Fruit fly (Drosophila melanogaster) whole organism, embryonic: ENCODE measurements around the gene TpnC25D.

Experiments used
- Antp ChIP-seq: fragments of 200-800 bp; sonication (Bioruptor generic); optimal IDR thresholded peaks from 3 replicates; lab custom pipeline; 2016; ENCODE audit warnings: missing biosample characterization, missing genetic modification characterization
- Bteb2 ChIP-seq: fragments of 200-800 bp; sonication (Bioruptor generic); optimal IDR thresholded peaks from 2 replicates; lab custom pipeline; 2016; ENCODE audit warnings: missing biosample characterization, missing genetic modification characterization
- CG10209 ChIP-seq: fragments of 200-800 bp; sonication (Bioruptor generic); optimal IDR thresholded peaks from 3 replicates; lab custom pipeline; 2017; ENCODE audit warnings: missing biosample characterization, mild to moderate bottlenecking, missing genetic modification characterization, missing genetic modification reagents
- CG10366 ChIP-seq: fragments of 200-800 bp; sonication (Bioruptor generic); IDR thresholded peaks from 2 replicates; pipeline ENCODE4 v1.3.6; 2022; ENCODE audit warnings: missing biosample characterization, missing genetic modification characterization
- CG10462 ChIP-seq: fragments of 200-800 bp; sonication (Bioruptor generic); optimal IDR thresholded peaks from 2 replicates; lab custom pipeline; 2016; ENCODE audit warnings: missing biosample characterization, missing genetic modification characterization
- CG11723 ChIP-seq: fragments of 200-800 bp; sonication (Bioruptor generic); optimal IDR thresholded peaks from 2 replicates; lab custom pipeline; 2017; ENCODE audit warnings: missing biosample characterization, mild to moderate bottlenecking, missing genetic modification characterization
- CG12769 ChIP-seq: fragments of 200-800 bp; sonication (Bioruptor generic); optimal IDR thresholded peaks from 2 replicates; lab custom pipeline; 2019; ENCODE audit warnings: missing biosample characterization, mild to moderate bottlenecking, missing genetic modification characterization, moderate library complexity
- CG14014 ChIP-seq: fragments of 200-800 bp; sonication (Bioruptor generic); IDR thresholded peaks from 2 replicates; pipeline ENCODE4 v1.3.6; 2022; ENCODE audit warnings: missing biosample characterization, missing genetic modification characterization
- CG15269 ChIP-seq: fragments of 200-800 bp; sonication (Bioruptor generic); optimal IDR thresholded peaks from 2 replicates; lab custom pipeline; 2018; ENCODE audit warnings: missing biosample characterization, mild to moderate bottlenecking, missing genetic modification characterization, moderate library complexity
- CG15514 ChIP-seq: fragments of 200-800 bp; sonication (Bioruptor generic); optimal IDR thresholded peaks from 3 replicates; lab custom pipeline; 2017; ENCODE audit warnings: missing biosample characterization, missing genetic modification characterization, mild to moderate bottlenecking, moderate library complexity, missing genetic modification reagents
- CG16779 ChIP-seq: fragments of 200-800 bp; sonication (Bioruptor generic); IDR thresholded peaks from 2 replicates; pipeline ENCODE4 v1.3.6; 2022; ENCODE audit warnings: missing biosample characterization, missing genetic modification characterization
- CG1792 ChIP-seq: fragments of 200-800 bp; sonication (Bioruptor generic); optimal IDR thresholded peaks from 2 replicates; lab custom pipeline; 2016; ENCODE audit warnings: missing biosample characterization, missing genetic modification characterization
- CG2120 ChIP-seq: fragments of 200-800 bp; sonication (Bioruptor generic); optimal IDR thresholded peaks from 3 replicates; lab custom pipeline; 2016; ENCODE audit warnings: missing biosample characterization, missing genetic modification characterization
- CG2199 ChIP-seq: fragments of 200-800 bp; sonication (Bioruptor generic); IDR thresholded peaks from 3 replicates; pipeline ENCODE4 v1.3.6; 2022; ENCODE audit warnings: missing biosample characterization, missing genetic modification characterization
- CG3838 ChIP-seq: fragments of 200-800 bp; sonication (Bioruptor generic); optimal IDR thresholded peaks from 3 replicates; lab custom pipeline; 2016; ENCODE audit warnings: missing biosample characterization, missing genetic modification characterization
- CG5953 ChIP-seq: fragments of 200-800 bp; sonication (Bioruptor generic); IDR thresholded peaks from 2 replicates; pipeline ENCODE4 v1.3.6; 2022; ENCODE audit warnings: missing biosample characterization, missing genetic modification characterization
- CG6175 ChIP-seq: fragments of 200-800 bp; sonication (Bioruptor generic); IDR thresholded peaks from 3 replicates; pipeline ENCODE4 v1.3.6; 2022; ENCODE audit warnings: missing biosample characterization, missing genetic modification characterization
- CG6765 ChIP-seq: fragments of 200-800 bp; sonication (Bioruptor generic); optimal IDR thresholded peaks from 3 replicates; lab custom pipeline; 2017; ENCODE audit warnings: missing biosample characterization, mild to moderate bottlenecking, missing genetic modification characterization
- CG8765 ChIP-seq: fragments of 200-800 bp; sonication (Bioruptor generic); IDR thresholded peaks from 2 replicates; pipeline ENCODE4 v1.3.6; 2022; ENCODE audit warnings: missing biosample characterization, missing genetic modification characterization
- D19A ChIP-seq: fragments of 200-800 bp; optimal IDR thresholded peaks from 3 replicates; lab custom pipeline; 2019; ENCODE audit warnings: missing biosample characterization, mild to moderate bottlenecking, missing genetic modification characterization, moderate library complexity
- Drgx ChIP-seq: fragments of 200-800 bp; sonication (Bioruptor generic); IDR thresholded peaks from 2 replicates; pipeline ENCODE4 v1.3.6; 2022; ENCODE audit warnings: missing biosample characterization, missing genetic modification characterization
- Ets97D ChIP-seq: fragments of 200-800 bp; sonication (Bioruptor generic); optimal IDR thresholded peaks from 3 replicates; lab custom pipeline; 2016; ENCODE audit warnings: missing biosample characterization, missing genetic modification characterization
- Fer2 ChIP-seq: fragments of 200-800 bp; sonication (Bioruptor generic); optimal IDR thresholded peaks from 2 replicates; lab custom pipeline; 2018; ENCODE audit warnings: missing biosample characterization, mild to moderate bottlenecking, missing genetic modification characterization, moderate library complexity
- Hr78 ChIP-seq, 2 experiments: fragments of 200-800 bp in 1 of 2; fragments of >200 bp in 1 of 2; sonication (Bioruptor generic) in 1 of 2; optimal IDR thresholded peaks; 2 replicates each; lab custom pipeline; 2017 to 2019; ENCODE audit warnings: missing biosample characterization in 2 of 2, missing genetic modification characterization in 2 of 2, mild to moderate bottlenecking in 1 of 2, moderate library complexity in 1 of 2
- Jarid2 ChIP-seq: fragments of 200-800 bp; sonication (Bioruptor generic); optimal IDR thresholded peaks from 3 replicates; lab custom pipeline; 2017; ENCODE audit warnings: mild to moderate bottlenecking, missing biosample characterization, missing genetic modification reagents, missing genetic modification characterization
- Med ChIP-seq: fragments of 200-800 bp; sonication (Bioruptor generic); peaks from one replicate; lab custom pipeline; 2016; ENCODE audit warnings: missing biosample characterization, missing genetic modification characterization, mild to moderate bottlenecking, inconsistent platforms, moderate library complexity
- Meics ChIP-seq: fragments of 200-800 bp; sonication (Bioruptor generic); optimal IDR thresholded peaks from 2 replicates; lab custom pipeline; 2017; ENCODE audit warnings: missing biosample characterization, mild to moderate bottlenecking, missing genetic modification characterization
- NFAT ChIP-seq: fragments of 200-800 bp; sonication (Bioruptor generic); IDR thresholded peaks from 2 replicates; pipeline ENCODE4 v1.3.6; 2022; ENCODE audit warnings: missing biosample characterization, missing genetic modification characterization
- Opbp ChIP-seq: fragments of 200-800 bp; sonication (Bioruptor generic); IDR thresholded peaks from 3 replicates; pipeline ENCODE4 v1.3.6; 2022; ENCODE audit warnings: missing biosample characterization, missing genetic modification characterization; ENCODE audit not compliant: partially characterized antibody
- Ravus ChIP-seq: fragments of 200-800 bp; sonication (Bioruptor generic); IDR thresholded peaks from 2 replicates; pipeline ENCODE4 v1.3.6; 2022; ENCODE audit warnings: missing biosample characterization, missing genetic modification characterization
- Stat92E ChIP-seq, 3 experiments: fragments of >200 bp in 2 of 3; fragments of 200-800 bp in 1 of 3; sonication (Bioruptor generic) in 1 of 3; optimal IDR thresholded peaks; 2 replicates each; lab custom pipeline; 2017 to 2019; ENCODE audit warnings: missing biosample characterization in 3 of 3, missing genetic modification characterization in 3 of 3, mild to moderate bottlenecking in 1 of 3, moderate library complexity in 1 of 3
- ci ChIP-seq: fragments of 200-800 bp; sonication (Bioruptor generic); IDR thresholded peaks from 3 replicates; pipeline ENCODE4 v1.3.6; 2022; ENCODE audit warnings: missing biosample characterization, missing genetic modification characterization
- ems ChIP-seq: fragments of 200-800 bp; sonication (Bioruptor generic); optimal IDR thresholded peaks from 3 replicates; lab custom pipeline; 2016; ENCODE audit warnings: missing biosample characterization, missing genetic modification characterization
- eve ChIP-seq, 2 experiments: fragments of >200 bp; optimal IDR thresholded peaks; 2 replicates each; lab custom pipeline; 2017; ENCODE audit warnings: missing biosample characterization in 2 of 2, missing genetic modification characterization in 2 of 2
- fd3F ChIP-seq: fragments of 200-800 bp; sonication (Bioruptor generic); optimal IDR thresholded peaks from 2 replicates; lab custom pipeline; 2018; ENCODE audit warnings: missing biosample characterization, mild to moderate bottlenecking, missing genetic modification characterization, moderate library complexity
- ftz-f1 ChIP-seq: fragments of 200-800 bp; sonication (Bioruptor generic); optimal IDR thresholded peaks from 2 replicates; lab custom pipeline; 2016; ENCODE audit warnings: missing biosample characterization, missing genetic modification characterization
- gce ChIP-seq: fragments of 200-800 bp; sonication (Bioruptor generic); IDR thresholded peaks from 3 replicates; pipeline ENCODE4 v1.3.6; 2022; ENCODE audit warnings: missing biosample characterization, missing genetic modification characterization
- hb ChIP-seq: fragments of 200-800 bp; sonication (Bioruptor generic); IDR thresholded peaks from 3 replicates; pipeline ENCODE4 v1.3.6; 2022; ENCODE audit warnings: missing biosample characterization, missing genetic modification characterization; ENCODE audit not compliant: partially characterized antibody
- ind ChIP-seq: fragments of 200-800 bp; sonication (Bioruptor generic); optimal IDR thresholded peaks from 3 replicates; lab custom pipeline; 2016; ENCODE audit warnings: missing biosample characterization, missing genetic modification characterization
- lilli ChIP-seq: fragments of 200-800 bp; sonication (Bioruptor generic); optimal IDR thresholded peaks from 3 replicates; lab custom pipeline; 2016; ENCODE audit warnings: missing biosample characterization, missing genetic modification characterization
- maf-S ChIP-seq: fragments of 200-800 bp; sonication (Bioruptor generic); optimal IDR thresholded peaks from 2 replicates; lab custom pipeline; 2016; ENCODE audit warnings: missing biosample characterization, missing genetic modification characterization
- pan ChIP-seq, 4 experiments: fragments of >200 bp in 3 of 4; fragments of 200-800 bp in 1 of 4; sonication (Bioruptor generic) in 1 of 4; optimal IDR thresholded peaks in 3 of 4; IDR thresholded peaks in 1 of 4; 2 replicates each; pipeline versions ENCODE4 v1.3.6 to Lab custom; 2017 to 2022; ENCODE audit warnings: missing biosample characterization in 2 of 4, missing genetic modification characterization in 2 of 4, mixed read lengths in 1 of 4
- row ChIP-seq: fragments of 200-800 bp; sonication (Bioruptor generic); IDR thresholded peaks from 3 replicates; pipeline ENCODE4 v1.3.6; 2022; ENCODE audit warnings: missing biosample characterization, missing genetic modification characterization
- sens ChIP-seq: fragments of 200-800 bp; sonication (Bioruptor generic); peaks from one replicate; lab custom pipeline; 2016; ENCODE audit warnings: missing biosample characterization, missing genetic modification characterization
- shn ChIP-seq: fragments of 200-800 bp; sonication (Bioruptor generic); optimal IDR thresholded peaks from 3 replicates; lab custom pipeline; 2016; ENCODE audit warnings: missing biosample characterization, missing genetic modification characterization
- slbo ChIP-seq: fragments of 200-800 bp; sonication (Bioruptor generic); IDR thresholded peaks from 2 replicates; pipeline ENCODE4 v1.3.6; 2022; ENCODE audit warnings: missing biosample characterization, missing genetic modification characterization
- ttk ChIP-seq: fragments of 200-800 bp; sonication (Bioruptor generic); IDR thresholded peaks from 2 replicates; pipeline ENCODE4 v2.1.2; 2022; ENCODE audit warnings: missing biosample characterization, missing genetic modification characterization
- unpg ChIP-seq: fragments of 200-800 bp; sonication (Bioruptor generic); optimal IDR thresholded peaks from 3 replicates; lab custom pipeline; 2018; ENCODE audit warnings: missing biosample characterization, mild to moderate bottlenecking, missing genetic modification characterization, moderate library complexity
- zfh2 ChIP-seq: fragments of 200-800 bp; sonication (Bioruptor generic); optimal IDR thresholded peaks from 2 replicates; lab custom pipeline; 2016; ENCODE audit warnings: missing biosample characterization, missing genetic modification characterization

The TpnC25D gene

DNA sequence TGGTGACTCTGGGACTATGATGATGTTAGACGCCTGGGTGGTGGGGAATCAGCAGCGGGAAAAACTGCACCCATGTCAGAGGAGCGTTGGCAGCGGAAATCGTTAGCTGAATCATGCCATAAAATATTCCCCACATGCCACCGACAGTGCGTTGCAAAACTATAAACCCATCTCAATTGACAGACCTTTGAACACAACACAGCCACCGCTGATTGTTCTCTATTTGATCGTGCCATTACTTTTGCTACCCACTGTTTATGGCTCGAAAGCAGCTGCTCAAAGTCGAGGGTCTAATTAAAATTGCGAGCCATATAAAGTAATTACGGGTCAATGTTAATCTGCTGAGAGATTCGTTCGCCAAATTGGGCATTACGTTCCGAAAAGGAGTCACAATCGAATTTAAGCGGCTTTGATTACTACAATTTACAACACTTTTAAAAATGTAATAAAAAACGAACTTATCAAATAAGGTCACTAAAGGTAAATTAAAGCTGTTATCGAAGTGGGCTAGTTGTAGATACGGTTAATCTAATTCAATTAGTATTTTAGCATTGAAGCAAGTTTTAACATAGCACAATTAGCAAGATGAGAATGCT is 8.3 kb downstream of the TpnC25D start (continued):
- TF ChIP-seq ems (GFP tag; lab: Kevin White, UChicago) (no peak), ttk (GFP tag; lab: Robert Waterston, UW) (0 out of 2 replicates have a peak, but pooled peaks have one; percentile 13), Stat92E (GFP tag; optimal IDR thresholded peaks at IDR 0.05; lab: Kevin White, UChicago) (no peak), pan (optimal IDR thresholded peaks at IDR 0.05; lab: Kevin White, UChicago) (no peak), pan (GFP tag; optimal IDR thresholded peaks at IDR 0.05 in 1 of 2, IDR thresholded peaks at IDR 0.05 in 1 of 2) (peak in 1 of 2 experiments; percentile 30), Med (GFP tag; lab: Kevin White, UChicago) (peak; percentile 75), CG15269 (peak; percentile 38), CG16779 (GFP tag; lab: Robert Waterston, UW) (no peak), CG5953 (no peak), ftz-f1 (GFP tag; lab: Kevin White, UChicago) (no peak), lilli (GFP tag; lab: Kevin White, UChicago) (peak; percentile 23), ci (0 out of 3 replicates have a peak, but pooled peaks have one; percentile 44), Bteb2 (no peak), Drgx (GFP tag; lab: Robert Waterston, UW) (peak; percentile 29; the same call in 1 of the 2 replicates), Fer2 (no peak), Antp (GFP tag; lab: Kevin White, UChicago) (peak; percentile 10), CG6765 (GFP tag; lab: Kevin White, UChicago) (peak; percentile 19), CG8765 (GFP tag; lab: Robert Waterston, UW) (no peak), slbo (GFP tag; lab: Robert Waterston, UW) (peak; percentile 53), fd3F (GFP tag; lab: Kevin White, UChicago) (peak; percentile 4), CG2120 (GFP tag; lab: Kevin White, UChicago) (peak; percentile 30), sens (GFP tag; lab: Kevin White, UChicago) (no peak), CG12769 (peak; percentile 19), unpg (GFP tag; lab: Kevin White, UChicago) (peak; percentile 7), row (GFP tag; lab: Robert Waterston, UW) (peak; percentile 57; the same call in 2 of the 3 replicates), Meics (GFP tag; lab: Kevin White, UChicago) (peak; percentile 34), CG15514 (peak; percentile 16), CG10462 (GFP tag; lab: Kevin White, UChicago) (no peak)

DNA sequence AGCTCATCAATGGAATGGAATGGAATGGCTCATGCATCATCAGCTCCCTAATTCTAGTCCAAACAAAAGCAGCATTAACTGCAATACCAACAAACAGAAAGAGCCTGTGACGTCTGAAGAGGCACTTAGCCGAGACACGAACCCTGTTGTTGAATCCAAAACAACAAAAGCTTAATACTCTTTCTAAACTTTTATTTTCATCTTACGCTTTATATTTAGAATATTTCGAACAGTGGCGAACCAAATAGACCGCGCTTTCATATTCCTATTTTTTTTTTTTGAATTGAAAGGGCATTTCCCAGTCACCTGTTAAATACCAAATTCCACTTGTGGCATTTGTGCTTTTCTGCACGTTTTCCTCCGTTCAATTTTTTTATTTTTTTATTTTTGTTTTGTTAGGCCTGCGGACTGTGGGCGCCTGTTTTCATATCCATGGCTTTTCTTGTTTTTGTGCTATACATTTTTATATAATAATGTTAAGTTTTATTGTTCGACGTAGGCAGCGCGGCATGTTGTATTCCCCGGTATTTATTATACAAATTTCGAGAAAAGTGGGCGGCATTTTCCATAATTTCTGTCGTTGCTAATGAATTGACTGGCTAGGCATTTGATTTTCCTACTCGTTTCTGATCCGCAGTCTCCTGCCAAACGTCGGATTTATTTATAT is 9.2 kb downstream of the TpnC25D start:
- TF ChIP-seq CG10366 (GFP tag; lab: Robert Waterston, UW) (peak; percentile 31; the same call in 1 of the 2 replicates), CG11723 (GFP tag; lab: Kevin White, UChicago) (no peak), Ets97D (GFP tag; lab: Kevin White, UChicago) (no peak), Ravus (no peak), CG1792 (GFP tag; lab: Kevin White, UChicago) (peak; percentile 11), Opbp (no peak), CG6175 (peak; percentile 44; the same call in 2 of the 3 replicates), shn (GFP tag; lab: Kevin White, UChicago) (no peak), hb (no peak), ind (peak; percentile 15), CG15269 (peak; percentile 26), D19A (tag; lab: Kevin White, UChicago) (peak; percentile 96), CG10209 (peak; percentile 17), Hr78 (GFP tag; optimal IDR thresholded peaks at IDR 0.05; lab: Kevin White, UChicago) (no peak), CG2199 (peak; percentile 89), Jarid2 (no peak), gce (GFP tag; lab: Robert Waterston, UW) (peak; percentile 62; the same call in 2 of the 3 replicates), CG3838 (no peak), NFAT (peak; percentile 54), zfh2 (GFP tag; lab: Kevin White, UChicago) (peak; percentile 26), CG14014 (GFP tag; lab: Robert Waterston, UW) (peak; percentile 58; the same call in 1 of the 2 replicates), eve (GFP tag; optimal IDR thresholded peaks at IDR 0.05; lab: Kevin White, UChicago) (no peak), maf-S (GFP tag; lab: Kevin White, UChicago) (no peak)
